Fruit fly (Drosophila melanogaster) whole organism, pupa: ENCODE data around the gene CG43362.

ENCODE experiments used
- CG10348 ChIP-seq: fragments of 200-800 bp; sonication (Bioruptor generic); IDR thresholded peaks from 2 replicates; pipeline ENCODE4 v1.3.6; 2022; ENCODE audit warnings: missing biosample characterization, missing genetic modification characterization
- CG13204 ChIP-seq: fragments of 200-800 bp; sonication (Bioruptor generic); optimal IDR thresholded peaks from 2 replicates; lab custom pipeline; 2018; ENCODE audit warnings: missing biosample characterization, mild to moderate bottlenecking, missing genetic modification characterization, moderate library complexity
- CG14655 ChIP-seq: fragments of 200-800 bp; sonication (Bioruptor generic); optimal IDR thresholded peaks from 3 replicates; lab custom pipeline; 2017; ENCODE audit warnings: mild to moderate bottlenecking, missing biosample characterization, missing genetic modification reagents, missing genetic modification characterization
- CG34367 ChIP-seq: fragments of 200-800 bp; sonication (Bioruptor generic); optimal IDR thresholded peaks from 2 replicates; lab custom pipeline; 2018; ENCODE audit warnings: missing biosample characterization, mild to moderate bottlenecking, missing genetic modification characterization
- CG9948 ChIP-seq: fragments of 200-800 bp; sonication (Bioruptor generic); optimal IDR thresholded peaks from 2 replicates; lab custom pipeline; 2018; ENCODE audit warnings: missing biosample characterization, mild to moderate bottlenecking, missing genetic modification characterization, moderate library complexity
- D1 ChIP-seq: fragments of 200-800 bp; sonication (Bioruptor generic); optimal IDR thresholded peaks from 2 replicates; lab custom pipeline; 2018; ENCODE audit warnings: missing biosample characterization, mild to moderate bottlenecking, missing genetic modification characterization, moderate library complexity
- EcR ChIP-seq: fragments of 200-800 bp; sonication (Bioruptor generic); optimal IDR thresholded peaks from 3 replicates; lab custom pipeline; 2019; ENCODE audit warnings: missing biosample characterization, missing genetic modification characterization, mild to moderate bottlenecking, moderate library complexity, missing genetic modification reagents
- Ets98B ChIP-seq: fragments of 200-800 bp; sonication (Bioruptor generic); IDR thresholded peaks from 2 replicates; pipeline ENCODE4 v1.3.6; 2022; ENCODE audit warnings: missing biosample characterization, missing genetic modification characterization
- Pif1A ChIP-seq: fragments of 200-800 bp; sonication (Bioruptor generic); optimal IDR thresholded peaks from 3 replicates; lab custom pipeline; 2016; ENCODE audit warnings: missing biosample characterization, missing genetic modification characterization
- fd96Ca ChIP-seq: fragments of 200-800 bp; sonication (Bioruptor generic); IDR thresholded peaks from 3 replicates; pipeline ENCODE4 v1.3.6; 2022; ENCODE audit warnings: missing biosample characterization, missing genetic modification characterization
- gl ChIP-seq: fragments of 200-800 bp; sonication (Bioruptor generic); optimal IDR thresholded peaks from 2 replicates; lab custom pipeline; 2018; ENCODE audit warnings: missing biosample characterization, mild to moderate bottlenecking, missing genetic modification characterization
- rn ChIP-seq: fragments of 200-800 bp; sonication (Bioruptor generic); IDR thresholded peaks from 2 replicates; pipeline ENCODE4 v1.3.6; 2022; ENCODE audit warnings: missing biosample characterization, missing genetic modification characterization

- no peak for TF ChIP-seq fd96Ca (GFP tag; lab: Robert Waterston, UW)
- TF ChIP-seq CG10348 = no peak
- no peak for TF ChIP-seq CG13204 (GFP tag; lab: Kevin White, UChicago)
- TF ChIP-seq EcR = no peak
- TF ChIP-seq rn (GFP tag; lab: Robert Waterston, UW) = no peak
- no peak for TF ChIP-seq gl (tag; lab: Kevin White, UChicago)
- no peak for TF ChIP-seq Pif1A (GFP tag; lab: Kevin White, UChicago)
- TF ChIP-seq D1 (tag; lab: Kevin White, UChicago) = no peak
- TF ChIP-seq CG9948 = no peak
- no peak for TF ChIP-seq CG14655 (GFP tag; lab: Kevin White, UChicago)
- TF ChIP-seq Ets98B (GFP tag; lab: Robert Waterston, UW) = no peak
- no peak for TF ChIP-seq CG34367 (tag; lab: Kevin White, UChicago)
Measured at dm6 chr2L:18335641-18336040, 44.4 kb upstream of the CG43362 start.
